Worm (Caenorhabditis elegans) whole organism, late embryonic: ENCODE data around the gene gei-14.

Experiments
- K02D7.2 ChIP-seq: sonication (generic microtip); optimal IDR thresholded peaks from 2 replicates; lab custom pipeline; 2017; ENCODE audit warnings: mild to moderate bottlenecking, missing genetic modification characterization, missing compliant biosample characterization
- ceh-2 ChIP-seq: sonication (generic microtip); optimal IDR thresholded peaks from 2 replicates; lab custom pipeline; 2016; ENCODE audit warnings: missing genotype, missing genetic modification characterization, missing compliant biosample characterization
- ceh-30 ChIP-seq: fragments of 150-350 bp; optimal IDR thresholded peaks from 2 replicates; lab custom pipeline; 2014; ENCODE audit warnings: missing biosample characterization, missing genetic modification characterization
- ceh-31 ChIP-seq: sonication (generic microtip); optimal IDR thresholded peaks from 2 replicates; lab custom pipeline; 2016; ENCODE audit warnings: missing genetic modification characterization, missing compliant biosample characterization
- nhr-11 ChIP-seq: fragments of 150-350 bp; optimal IDR thresholded peaks from 2 replicates; lab custom pipeline; 2014; ENCODE audit warnings: missing biosample characterization, missing genetic modification characterization
- odd-2 ChIP-seq: sonication (generic microtip); optimal IDR thresholded peaks from 2 replicates; lab custom pipeline; 2017; ENCODE audit warnings: antibody characterized with exemption, mild to moderate bottlenecking, missing genetic modification characterization, missing compliant biosample characterization
- rnt-1 ChIP-seq: sonication (generic microtip); optimal IDR thresholded peaks from 2 replicates; lab custom pipeline; 2016; ENCODE audit warnings: missing genetic modification characterization, missing compliant biosample characterization

DNA sequence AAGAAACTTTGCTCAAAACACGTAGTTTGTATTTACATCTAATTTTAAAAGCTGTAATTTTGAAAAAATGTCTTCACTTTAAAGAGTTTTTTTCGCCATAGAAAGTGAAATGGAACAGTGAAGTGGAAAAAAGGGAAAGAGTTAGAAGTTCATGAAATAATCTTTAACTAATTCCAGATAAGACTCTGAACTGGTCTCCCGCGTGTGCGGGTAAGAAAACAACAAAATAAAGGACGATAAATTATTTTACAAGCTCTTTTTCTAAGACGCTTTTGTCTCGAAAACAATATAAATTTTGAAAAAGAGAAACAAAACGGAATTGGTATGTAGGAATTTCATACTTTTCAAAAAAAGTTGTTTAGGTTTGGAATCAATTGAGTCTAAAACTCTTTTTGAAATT lies 40.7 kb upstream of the gei-14 start:
- no peak for TF ChIP-seq rnt-1 (tag; lab: Kevin White, UChicago)
- TF ChIP-seq ceh-30 (tag; lab: Kevin White, UChicago), result no peak
- TF ChIP-seq ceh-31 (tag; lab: Kevin White, UChicago), result no peak
- TF ChIP-seq odd-2, result no peak
- no peak for TF ChIP-seq nhr-11 (tag; lab: Kevin White, UChicago)
- TF ChIP-seq K02D7.2, result no peak
- TF ChIP-seq ceh-2 (tag; lab: Kevin White, UChicago), result no peak
